Worm (Caenorhabditis elegans): ENCODE data around the gene fbxb-44.

- TF ChIP-seq daf-12 (tag; optimal IDR thresholded peaks at IDR 0.05), result no peak
- no peak for TF ChIP-seq attf-4 (tag; optimal IDR thresholded peaks at IDR 0.05)
- TF ChIP-seq ceh-28 (tag; optimal IDR thresholded peaks at IDR 0.05), result no peak
- TF ChIP-seq snpc-4 (tag; optimal IDR thresholded peaks at IDR 0.05), result no peak
- TF ChIP-seq unc-62 (GFP tag; optimal IDR thresholded peaks at IDR 0.05 in 1 of 2), result no peak
- TF ChIP-seq unc-62 (tag; optimal IDR thresholded peaks at IDR 0.05), result no peak
- TF ChIP-seq lin-15B (tag; optimal IDR thresholded peaks at IDR 0.05), result no peak
- no peak for TF ChIP-seq aha-1 (tag)
Measured at ce11 chrII:1501614-1502355, 36.9 kb upstream of the fbxb-44 start.
